Worm (Caenorhabditis elegans) whole organism, early embryonic: ENCODE data around the gene W05H7.1.

Source experiments
- B0310.2 ChIP-seq: sonication (generic microtip); optimal IDR thresholded peaks from 2 replicates; lab custom pipeline; 2016; ENCODE audit warnings: mild to moderate bottlenecking, missing genetic modification characterization, missing compliant biosample characterization
- F13C5.2 ChIP-seq: sonication (generic microtip); optimal IDR thresholded peaks from 2 replicates; lab custom pipeline; 2017; ENCODE audit warnings: mild to moderate bottlenecking, missing genetic modification characterization, inconsistent platforms, missing compliant biosample characterization
- aly-1 ChIP-seq: sonication (generic microtip); optimal IDR thresholded peaks from 2 replicates; lab custom pipeline; 2016; ENCODE audit warnings: missing genetic modification characterization, missing compliant biosample characterization
- ama-1 ChIP-seq: fragments of 150-350 bp; optimal IDR thresholded peaks from 2 replicates; lab custom pipeline; 2014
- ceh-36 ChIP-seq: sonication (generic microtip); optimal IDR thresholded peaks from 2 replicates; lab custom pipeline; 2016; ENCODE audit warnings: missing genetic modification characterization, inconsistent platforms, missing compliant biosample characterization
- flt-1 ChIP-seq: fragments of 200-800 bp; sonication (Bioruptor generic); IDR thresholded peaks from 2 replicates; pipeline ENCODE4 v1.3.6; 2022; ENCODE audit warnings: missing genetic modification characterization, missing compliant biosample characterization
- hmbx-1 ChIP-seq: sonication (generic microtip); optimal IDR thresholded peaks from 2 replicates; lab custom pipeline; 2016; ENCODE audit warnings: mild to moderate bottlenecking, missing genetic modification characterization, missing compliant biosample characterization
- hmg-4 ChIP-seq: fragments of 200-800 bp; sonication (Bioruptor generic); optimal IDR thresholded peaks from 2 replicates; lab custom pipeline; 2018; ENCODE audit warnings: mild to moderate bottlenecking, missing genetic modification characterization, missing compliant biosample characterization
- pes-1 ChIP-seq: fragments of 200-800 bp; sonication (Bioruptor generic); IDR thresholded peaks from 2 replicates; pipeline ENCODE4 v1.3.6; 2022; ENCODE audit warnings: missing genetic modification reagents, missing genetic modification characterization, missing compliant biosample characterization
- scrt-1 ChIP-seq: fragments of 200-800 bp; sonication (Bioruptor generic); IDR thresholded peaks from 2 replicates; pipeline ENCODE4 v1.3.6; 2022; ENCODE audit warnings: missing genetic modification characterization, missing compliant biosample characterization
- sea-1 ChIP-seq: fragments of 200-800 bp; sonication (Bioruptor generic); conservative IDR thresholded peaks from 2 replicates; pipeline ENCODE4 v1.3.6; 2022; ENCODE audit warnings: missing genetic modification characterization, missing compliant biosample characterization
- tbx-37 ChIP-seq: fragments of 200-800 bp; sonication (Bioruptor generic); conservative IDR thresholded peaks from 2 replicates; pipeline ENCODE4 v1.3.6; 2022; ENCODE audit warnings: missing genetic modification reagents, missing genetic modification characterization, missing compliant biosample characterization
- tra-4 ChIP-seq: sonication (generic microtip); optimal IDR thresholded peaks from 2 replicates; lab custom pipeline; 2017; ENCODE audit warnings: missing genetic modification characterization, missing compliant biosample characterization

- TF ChIP-seq ceh-36 (tag; lab: Kevin White, UChicago): no peak
- TF ChIP-seq flt-1 (GFP tag; lab: Robert Waterston, UW): no peak
- no peak for TF ChIP-seq F13C5.2
- TF ChIP-seq tbx-37 (GFP tag; lab: Robert Waterston, UW): no peak
- TF ChIP-seq pes-1: no peak
- TF ChIP-seq hmbx-1 (tag; lab: Kevin White, UChicago): no peak
- no peak for TF ChIP-seq B0310.2 (tag; lab: Kevin White, UChicago)
- TF ChIP-seq tra-4 (tag; lab: Kevin White, UChicago): no peak
- no peak for TF ChIP-seq ama-1 (lab: Kevin White, UChicago)
- TF ChIP-seq sea-1 (GFP tag; lab: Robert Waterston, UW): no peak
- TF ChIP-seq scrt-1 (GFP tag; lab: Robert Waterston, UW): no peak
- no peak for TF ChIP-seq aly-1 (tag; lab: Kevin White, UChicago)
- no peak for TF ChIP-seq hmg-4 (GFP tag; lab: Kevin White, UChicago)
Observed at ce11 chrX:1489574-1489973, 39.0 kb downstream of the W05H7.1 start.
